Worm (Caenorhabditis elegans) whole organism, L2 larva: ENCODE data around the gene ZK546.5.

Experiments used
- C34F6.9 ChIP-seq: fragments of 150-350 bp; optimal IDR thresholded peaks from 2 replicates; lab custom pipeline; 2014; ENCODE audit warnings: missing biosample characterization, missing genetic modification characterization
- F13H6.1 ChIP-seq: sonication (generic microtip); optimal IDR thresholded peaks from 2 replicates; lab custom pipeline; 2016; ENCODE audit warnings: missing genetic modification characterization, missing compliant biosample characterization
- R02D3.7 ChIP-seq: fragments of 150-350 bp; optimal IDR thresholded peaks from 2 replicates; lab custom pipeline; 2014; ENCODE audit warnings: missing biosample characterization, missing genetic modification characterization
- Y55F3AM.14 ChIP-seq: fragments of 200-800 bp; sonication (Bioruptor generic); optimal IDR thresholded peaks from 2 replicates; lab custom pipeline; 2018; ENCODE audit warnings: mild to moderate bottlenecking, missing genetic modification characterization, missing compliant biosample characterization
- ZK546.5 ChIP-seq: sonication (generic microtip); optimal IDR thresholded peaks from 2 replicates; lab custom pipeline; 2017; ENCODE audit warnings: missing biosample characterization, missing genetic modification characterization
- alr-1 ChIP-seq: fragments of 150-350 bp; optimal IDR thresholded peaks from 2 replicates; lab custom pipeline; 2014; ENCODE audit warnings: missing biosample characterization, missing genetic modification characterization
- aly-2 ChIP-seq: fragments of 150-350 bp; optimal IDR thresholded peaks from 2 replicates; lab custom pipeline; 2014; ENCODE audit warnings: missing biosample characterization, missing genetic modification characterization
- ama-1 ChIP-seq: fragments of 150-350 bp; optimal IDR thresholded peaks from 2 replicates; lab custom pipeline; 2018; ENCODE audit warnings: inconsistent platforms
- blmp-1 ChIP-seq: sonication (generic microtip); optimal IDR thresholded peaks from 2 replicates; lab custom pipeline; 2017; ENCODE audit warnings: missing genetic modification characterization, mild to moderate bottlenecking, missing compliant biosample characterization, antibody characterized with exemption, moderate library complexity; ENCODE audit not compliant: insufficient read depth
- ceh-16 ChIP-seq: fragments of 150-350 bp; optimal IDR thresholded peaks from 2 replicates; lab custom pipeline; 2014; ENCODE audit warnings: missing biosample characterization, missing genetic modification characterization
- ceh-82 ChIP-seq: fragments of 150-350 bp; optimal IDR thresholded peaks from 2 replicates; lab custom pipeline; 2014; ENCODE audit warnings: missing biosample characterization, missing genetic modification characterization
- crh-2 ChIP-seq: sonication (generic microtip); optimal IDR thresholded peaks from 2 replicates; lab custom pipeline; 2017; ENCODE audit warnings: missing biosample characterization, missing genetic modification characterization
- egl-27 ChIP-seq: sonication (generic microtip); optimal IDR thresholded peaks from 3 replicates; lab custom pipeline; 2017; ENCODE audit warnings: missing biosample characterization, missing genetic modification reagents, missing genetic modification characterization
- elt-1 ChIP-seq: fragments of 150-350 bp; optimal IDR thresholded peaks from 2 replicates; lab custom pipeline; 2014; ENCODE audit warnings: missing biosample characterization, missing genetic modification characterization
- elt-3 ChIP-seq: sonication (generic microtip); optimal IDR thresholded peaks from 2 replicates; lab custom pipeline; 2017; ENCODE audit warnings: missing biosample characterization, missing genetic modification characterization
- fos-1 ChIP-seq: fragments of 150-350 bp; optimal IDR thresholded peaks from 2 replicates; lab custom pipeline; 2014; ENCODE audit warnings: missing biosample characterization, missing genetic modification characterization
- lin-11 ChIP-seq: fragments of 150-350 bp; sonication (generic microtip); optimal IDR thresholded peaks from 2 replicates; lab custom pipeline; 2014; ENCODE audit warnings: missing biosample characterization, missing genetic modification characterization, inconsistent platforms, mixed read lengths
- lin-13 ChIP-seq: fragments of 150-350 bp; optimal IDR thresholded peaks from 2 replicates; lab custom pipeline; 2014; ENCODE audit warnings: missing biosample characterization, missing genetic modification reagents, missing genetic modification characterization
- lin-39 ChIP-seq: fragments of 150-350 bp; optimal IDR thresholded peaks from 2 replicates; lab custom pipeline; 2014; ENCODE audit warnings: missing biosample characterization, missing genetic modification reagents, missing genetic modification characterization
- lsy-2 ChIP-seq, 2 experiments: fragments of 150-350 bp in 1 of 2; sonication (generic microtip) in 1 of 2; optimal IDR thresholded peaks; 2 replicates each; lab custom pipeline; 2014 to 2017; ENCODE audit warnings: missing biosample characterization in 2 of 2, missing genetic modification characterization in 2 of 2
- mab-5 ChIP-seq: fragments of 150-350 bp; optimal IDR thresholded peaks from 2 replicates; lab custom pipeline; 2014; ENCODE audit warnings: missing biosample characterization, missing genetic modification characterization
- mbf-1 ChIP-seq: sonication (generic microtip); optimal IDR thresholded peaks from 2 replicates; lab custom pipeline; 2017; ENCODE audit warnings: missing biosample characterization, missing genetic modification characterization
- mdl-1 ChIP-seq, 2 experiments: fragments of 150-350 bp in 1 of 2; sonication (generic microtip) in 1 of 2; optimal IDR thresholded peaks; 2 replicates each; lab custom pipeline; 2017; ENCODE audit warnings: missing biosample characterization in 2 of 2, missing genetic modification characterization in 2 of 2
- nhr-10 ChIP-seq: sonication (generic microtip); optimal IDR thresholded peaks from 2 replicates; lab custom pipeline; 2017; ENCODE audit warnings: missing biosample characterization, missing genetic modification characterization
- nhr-11 ChIP-seq: fragments of 150-350 bp; optimal IDR thresholded peaks from 2 replicates; lab custom pipeline; 2014; ENCODE audit warnings: missing biosample characterization, missing genetic modification characterization
- nhr-12 ChIP-seq: fragments of 150-350 bp; optimal IDR thresholded peaks from 2 replicates; lab custom pipeline; 2014; ENCODE audit warnings: missing biosample characterization, missing genetic modification characterization
- nhr-129 ChIP-seq: fragments of 150-350 bp; optimal IDR thresholded peaks from 2 replicates; lab custom pipeline; 2014; ENCODE audit warnings: missing biosample characterization, missing genetic modification characterization
- nhr-21 ChIP-seq: fragments of 150-350 bp; optimal IDR thresholded peaks from 2 replicates; lab custom pipeline; 2014; ENCODE audit warnings: missing biosample characterization, missing genetic modification characterization
- nhr-23 ChIP-seq: fragments of 150-350 bp; optimal IDR thresholded peaks from 2 replicates; lab custom pipeline; 2014; ENCODE audit warnings: missing biosample characterization, missing genetic modification reagents, missing genetic modification characterization
- nhr-25 ChIP-seq: fragments of 150-350 bp; sonication (generic microtip); optimal IDR thresholded peaks from 3 replicates; lab custom pipeline; 2014; ENCODE audit warnings: missing biosample characterization, missing genetic modification characterization
- nhr-6 ChIP-seq: fragments of 150-350 bp; optimal IDR thresholded peaks from 2 replicates; lab custom pipeline; 2014; ENCODE audit warnings: missing biosample characterization, missing genetic modification characterization
- nhr-77 ChIP-seq: fragments of 150-350 bp; optimal IDR thresholded peaks from 2 replicates; lab custom pipeline; 2014; ENCODE audit warnings: missing biosample characterization, missing genetic modification characterization
- peb-1 ChIP-seq: fragments of 150-350 bp; optimal IDR thresholded peaks from 2 replicates; lab custom pipeline; 2014; ENCODE audit warnings: missing biosample characterization, missing genetic modification characterization
- sem-4 ChIP-seq: fragments of 150-350 bp; optimal IDR thresholded peaks from 2 replicates; lab custom pipeline; 2014; ENCODE audit warnings: missing biosample characterization, missing genetic modification reagents, missing genetic modification characterization
- skn-1 ChIP-seq: sonication (generic microtip); optimal IDR thresholded peaks from 2 replicates; lab custom pipeline; 2017; ENCODE audit warnings: missing biosample characterization, missing genetic modification characterization
- sma-3 ChIP-seq: sonication (generic microtip); optimal IDR thresholded peaks from 2 replicates; lab custom pipeline; 2016; ENCODE audit warnings: missing genetic modification reagents, missing genetic modification characterization, missing compliant biosample characterization
- sma-9 ChIP-seq, 2 experiments: fragments of 150-350 bp in 1 of 2; sonication (generic microtip) in 1 of 2; optimal IDR thresholded peaks; 2 replicates each; lab custom pipeline; 2014 to 2016; ENCODE audit warnings: missing genetic modification characterization in 2 of 2, mild to moderate bottlenecking in 1 of 2, missing biosample characterization in 1 of 2, missing compliant biosample characterization in 1 of 2, missing genetic modification reagents in 1 of 2, moderate library complexity in 1 of 2
- snpc-4 ChIP-seq: fragments of 150-350 bp; optimal IDR thresholded peaks from 2 replicates; lab custom pipeline; 2014; ENCODE audit warnings: missing biosample characterization, missing genetic modification characterization
- unc-39 ChIP-seq: fragments of 150-350 bp; optimal IDR thresholded peaks from 2 replicates; lab custom pipeline; 2014; ENCODE audit warnings: missing biosample characterization, missing genetic modification characterization
- unc-55 ChIP-seq: fragments of 150-350 bp; sonication (generic microtip); optimal IDR thresholded peaks from 3 replicates; lab custom pipeline; 2014; ENCODE audit warnings: missing biosample characterization, missing genetic modification reagents, missing genetic modification characterization
- unc-62 ChIP-seq: fragments of 150-350 bp; optimal IDR thresholded peaks from 2 replicates; lab custom pipeline; 2014; ENCODE audit warnings: missing biosample characterization, missing genetic modification reagents, missing genetic modification characterization
- zag-1 ChIP-seq: fragments of 150-350 bp; optimal IDR thresholded peaks from 2 replicates; lab custom pipeline; 2014; ENCODE audit warnings: missing biosample characterization, missing genetic modification characterization
- ztf-1 ChIP-seq: fragments of 200-800 bp; sonication (Bioruptor generic); conservative IDR thresholded peaks from 2 replicates; pipeline ENCODE4 v1.3.6; 2022; ENCODE audit warnings: missing genetic modification characterization, missing compliant biosample characterization
- ztf-4 ChIP-seq: fragments of 150-350 bp; optimal IDR thresholded peaks from 2 replicates; lab custom pipeline; 2014; ENCODE audit warnings: missing biosample characterization, missing genetic modification characterization

The ZK546.5 gene

ce11 chrII:4937743-4938142 is 2.1 kb downstream of the ZK546.5 start, which contains the start of gene ZK546.4:
ZK546.4 (plus strand) TSS chrII:4938043.
- TF ChIP-seq egl-27 (tag; lab: Kevin White, UChicago) (no peak), ztf-1 (no peak), lin-39 (tag; lab: Kevin White, UChicago) (no peak), snpc-4 (tag; lab: Kevin White, UChicago) (no peak), alr-1 (tag; lab: Kevin White, UChicago) (no peak), lin-11 (tag; lab: Kevin White, UChicago) (no peak), sem-4 (no peak), sma-9 (GFP tag; optimal IDR thresholded peaks at IDR 0.05; lab: Kevin White, UChicago) (no peak), sma-9 (tag; optimal IDR thresholded peaks at IDR 0.05; lab: Kevin White, UChicago) (no peak), nhr-10 (tag; lab: Kevin White, UChicago) (no peak), mdl-1 (tag; optimal IDR thresholded peaks at IDR 0.05; lab: Kevin White, UChicago) (no peak)

- TF ChIP-seq ztf-1 (no peak), ama-1 (no peak), elt-1 (no peak), nhr-21 (no peak), egl-27 (tag; lab: Kevin White, UChicago) (no peak), aly-2 (tag; lab: Kevin White, UChicago) (no peak), unc-62 (no peak), lsy-2 (tag; optimal IDR thresholded peaks at IDR 0.05; lab: Kevin White, UChicago) (no peak), ceh-82 (no peak)
Measured at ce11 chrII:4941050-4941449, 5.4 kb downstream of the ZK546.5 start, which contains the start of gene cblc-1. cblc-1 (minus strand) TSS chrII:4941150.

ce11 chrII:4941541-4942206 is 6.1 kb downstream of the ZK546.5 start, which contains the start of gene ZK546.19:
ZK546.19 (plus strand) TSS chrII:4941726.
- no peak for TF ChIP-seq lin-39 (tag; lab: Kevin White, UChicago)
- no peak for TF ChIP-seq egl-27 (tag; lab: Kevin White, UChicago)
- no peak for TF ChIP-seq ztf-4
- no peak for TF ChIP-seq sma-3 (GFP tag; lab: Kevin White, UChicago)
- no peak for TF ChIP-seq Y55F3AM.14 (GFP tag; lab: Kevin White, UChicago)
- peak; percentile 59 for TF ChIP-seq C34F6.9 (tag; lab: Kevin White, UChicago)
- TF ChIP-seq zag-1 = no peak
- TF ChIP-seq ztf-1 = no peak
- no peak for TF ChIP-seq snpc-4 (tag; lab: Kevin White, UChicago)
- no peak for TF ChIP-seq peb-1 (tag; lab: Kevin White, UChicago)
- TF ChIP-seq lsy-2 (tag; optimal IDR thresholded peaks at IDR 0.05; lab: Kevin White, UChicago) = peak in 1 of 2 experiments; percentile 43
- TF ChIP-seq crh-2 = peak; percentile 2
- TF ChIP-seq mab-5 = no peak
- peak; percentile 64 for TF ChIP-seq nhr-129 (tag; lab: Kevin White, UChicago)
- TF ChIP-seq unc-39 (tag; lab: Kevin White, UChicago) = no peak
- no peak for TF ChIP-seq F13H6.1 (tag; lab: Kevin White, UChicago)
- no peak for TF ChIP-seq ZK546.5
- peak; percentile 32 for TF ChIP-seq sma-9 (GFP tag; optimal IDR thresholded peaks at IDR 0.05; lab: Kevin White, UChicago)
- TF ChIP-seq sma-9 (tag; optimal IDR thresholded peaks at IDR 0.05; lab: Kevin White, UChicago) = no peak
- peak; percentile 7 for TF ChIP-seq fos-1
- TF ChIP-seq nhr-25 (tag; lab: Kevin White, UChicago) = no peak
- no peak for TF ChIP-seq ama-1
- no peak for TF ChIP-seq mbf-1
- peak; percentile 7 for TF ChIP-seq unc-55 (GFP tag; lab: Kevin White, UChicago)
- no peak for TF ChIP-seq nhr-21
- peak; percentile 36 for TF ChIP-seq ceh-16 (tag; lab: Kevin White, UChicago)
- no peak for TF ChIP-seq elt-3
- no peak for TF ChIP-seq blmp-1 (tag; lab: Kevin White, UChicago)
- TF ChIP-seq nhr-11 = no peak
- no peak for TF ChIP-seq nhr-12
- TF ChIP-seq skn-1 (tag; lab: Kevin White, UChicago) = no peak
- no peak for TF ChIP-seq lin-13 (GFP tag; lab: Kevin White, UChicago)
- TF ChIP-seq nhr-23 (tag; lab: Kevin White, UChicago) = peak; percentile 3
- no peak for TF ChIP-seq unc-62
- peak; percentile 94 for TF ChIP-seq elt-1
- peak; percentile 18 for TF ChIP-seq sem-4
- TF ChIP-seq R02D3.7 (tag; lab: Kevin White, UChicago) = no peak
- no peak for TF ChIP-seq alr-1 (tag; lab: Kevin White, UChicago)
- TF ChIP-seq mdl-1 (tag; optimal IDR thresholded peaks at IDR 0.05; lab: Kevin White, UChicago) = no peak
- no peak for TF ChIP-seq nhr-77 (tag; lab: Kevin White, UChicago)
- no peak for TF ChIP-seq nhr-6 (tag; lab: Kevin White, UChicago)
- TF ChIP-seq aly-2 (tag; lab: Kevin White, UChicago) = no peak
- no peak for TF ChIP-seq nhr-10 (tag; lab: Kevin White, UChicago)
- TF ChIP-seq ceh-82 = no peak
- TF ChIP-seq, all 48 proteins: peak for 11
